Fruit fly (Drosophila melanogaster) whole organism: ENCODE data around the gene CG11790.

Experiments
- CG8478 ChIP-seq: fragments of >200 bp; optimal IDR thresholded peaks from 2 replicates; lab custom pipeline; 2018; ENCODE audit warnings: inconsistent platforms
- Dll ChIP-seq: fragments of >200 bp; optimal IDR thresholded peaks from 2 replicates; lab custom pipeline; 2017
- EcR ChIP-seq, 2 experiments: fragments of >200 bp; optimal IDR thresholded peaks; 2 replicates each; lab custom pipeline; 2017; ENCODE audit warnings: missing biosample characterization in 2 of 2, missing genetic modification characterization in 2 of 2, missing genetic modification reagents in 2 of 2
- pan ChIP-seq: fragments of >200 bp; optimal IDR thresholded peaks from 2 replicates; lab custom pipeline; 2017
- psq ChIP-seq: fragments of >200 bp; optimal IDR thresholded peaks from 2 replicates; lab custom pipeline; 2017
- usp ChIP-seq: fragments of >200 bp; optimal IDR thresholded peaks from 2 replicates; lab custom pipeline; 2017; ENCODE audit warnings: missing biosample characterization, missing genetic modification characterization, mixed read lengths

dm6 chr3R:25051441-25052097 is 4.1 kb downstream of the CG11790 start:
- no peak for TF ChIP-seq EcR (GFP tag; optimal IDR thresholded peaks at IDR 0.05; lab: Kevin White, UChicago)
- no peak for TF ChIP-seq psq (lab: Kevin White, UChicago)
- no peak for TF ChIP-seq usp
- TF ChIP-seq Dll: no peak
- no peak for TF ChIP-seq pan (lab: Kevin White, UChicago)
- TF ChIP-seq CG8478 (lab: Kevin White, UChicago): no peak
